Worm (Caenorhabditis elegans) whole organism, L4/young adult: ENCODE results near the gene tsp-14.
A peak's percentile ranks its signal among the peaks of the same experiment; 100 is the strongest.

ENCODE experiments used
- W03F9.2 ChIP-seq: fragments of 150-350 bp; optimal IDR thresholded peaks from 2 replicates; lab custom pipeline; 2014; ENCODE audit warnings: missing biosample characterization, missing genetic modification characterization
- dao-5 ChIP-seq: sonication (generic microtip); optimal IDR thresholded peaks from 2 replicates; lab custom pipeline; 2016; ENCODE audit warnings: missing genotype, missing genetic modification characterization, moderate library complexity, missing compliant biosample characterization
- him-1 ChIP-seq: sonication (generic microtip); optimal IDR thresholded peaks from 2 replicates; lab custom pipeline; 2016; ENCODE audit warnings: missing genotype, missing genetic modification reagents, missing genetic modification characterization, missing compliant biosample characterization

Gene tsp-14

DNA sequence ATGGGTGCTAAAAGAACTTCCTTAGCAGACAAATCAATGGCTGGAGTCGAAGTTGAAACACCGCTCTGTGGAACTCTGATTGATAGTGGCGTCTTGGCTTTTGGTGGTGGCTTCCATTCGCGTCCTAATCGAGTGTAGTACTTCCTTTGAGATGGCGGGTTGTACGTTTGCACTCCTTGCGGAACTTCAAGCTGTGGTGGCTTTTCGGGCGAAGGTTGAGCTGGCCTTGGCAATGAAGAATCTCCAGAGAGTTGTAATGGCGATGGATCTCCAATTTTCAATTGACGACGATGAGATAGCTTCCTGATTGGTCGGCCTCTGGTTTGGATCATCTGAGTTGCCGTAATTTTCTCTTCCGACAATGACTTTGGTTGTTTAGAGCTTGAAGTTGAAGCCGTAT is 36.1 kb downstream of the tsp-14 start:
- TF ChIP-seq dao-5 (tag; lab: Kevin White, UChicago) (no peak), him-1 (no peak), W03F9.2 (tag; lab: Kevin White, UChicago) (no peak)

DNA sequence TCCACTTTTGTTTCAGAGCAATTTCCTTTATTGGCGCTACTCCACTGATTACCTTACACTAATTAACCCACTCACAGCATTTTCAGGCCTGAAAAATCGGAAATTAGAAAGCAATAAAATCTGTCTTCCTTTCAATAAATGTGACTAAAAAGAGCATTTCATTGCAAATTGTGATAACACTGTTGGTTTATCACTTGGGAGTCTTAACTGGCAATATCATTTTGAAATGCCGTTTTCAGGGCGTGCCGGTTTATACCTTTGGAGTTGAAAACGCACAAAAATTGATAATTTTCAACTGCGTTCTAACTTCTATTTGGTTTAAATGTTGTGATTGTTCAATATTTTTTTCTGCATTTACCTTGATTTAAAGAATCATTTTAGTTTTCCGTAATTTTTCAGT is 54.5 kb downstream of the tsp-14 start, which contains the start of gene R08E3.1:
Gene R08E3.1 (plus strand): TSS at position 386 of the 400 bp plus-strand sequence.
- TF ChIP-seq him-1 (no peak), W03F9.2 (tag; lab: Kevin White, UChicago) (no peak), dao-5 (tag; lab: Kevin White, UChicago) (no peak)

DNA sequence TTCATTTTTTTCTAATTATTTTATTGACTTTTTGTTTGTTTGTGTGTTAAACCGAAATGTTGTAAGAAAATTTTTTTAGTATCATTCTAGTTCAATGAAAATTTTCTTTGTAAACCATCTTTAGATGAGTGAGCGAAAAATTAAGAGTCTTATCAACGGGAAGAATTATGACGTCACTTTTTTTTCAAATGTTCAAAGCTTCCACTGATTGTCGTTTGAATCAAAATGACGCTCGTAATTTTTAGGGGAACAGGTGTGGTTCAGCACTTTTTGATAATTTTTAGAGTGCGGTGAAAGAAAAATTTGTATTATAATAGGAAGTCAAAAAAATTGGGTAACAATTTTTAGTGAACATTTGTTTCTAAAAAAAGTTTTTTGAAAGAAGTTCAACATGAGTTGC is 55.2 kb downstream of the tsp-14 start:
- TF ChIP-seq W03F9.2 (tag; lab: Kevin White, UChicago) (no peak), dao-5 (tag; lab: Kevin White, UChicago) (no peak), him-1 (no peak)

DNA sequence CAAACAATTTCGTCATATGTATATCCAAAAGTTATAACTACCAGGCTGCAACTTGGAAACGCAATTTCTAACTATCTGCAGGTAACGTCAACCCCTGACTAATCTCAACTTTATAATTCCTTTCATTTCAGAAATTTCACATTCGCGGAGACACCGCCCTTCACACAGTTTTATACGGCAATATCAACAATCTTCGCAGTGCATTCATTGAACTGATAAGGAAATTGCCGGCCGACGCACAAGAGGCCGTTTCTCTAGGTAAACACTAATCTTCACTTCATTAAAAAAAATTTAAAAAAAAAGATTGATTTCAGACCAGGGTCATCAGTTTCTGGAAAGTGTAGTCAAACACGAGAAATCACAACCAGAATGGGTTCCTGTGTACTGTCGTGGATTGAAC is 57.9 kb downstream of the tsp-14 start:
- TF ChIP-seq him-1, result no peak
- no peak for TF ChIP-seq dao-5 (tag; lab: Kevin White, UChicago)
- no peak for TF ChIP-seq W03F9.2 (tag; lab: Kevin White, UChicago)

DNA sequence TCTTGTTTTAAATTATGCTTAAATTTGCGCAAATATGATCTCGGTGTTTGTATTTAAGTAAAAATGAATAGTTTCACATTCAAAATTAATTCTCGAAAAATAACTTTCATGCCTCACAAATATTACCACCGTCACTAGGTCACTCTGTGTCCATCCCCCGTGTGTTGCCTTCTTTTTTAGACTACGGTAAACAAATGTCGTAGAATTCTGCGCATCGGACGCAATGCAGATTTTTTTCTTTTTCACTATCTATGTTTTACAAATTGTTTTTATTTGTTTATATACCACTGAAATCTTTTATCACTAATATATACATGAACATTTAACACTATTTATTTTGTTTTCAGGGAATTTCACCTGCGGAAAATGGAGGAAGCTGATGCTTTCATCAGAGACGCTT is 58.5 kb downstream of the tsp-14 start, which contains the start of gene R08E3.3:
Gene R08E3.3 (plus strand): TSS at position 342 of the 400 bp plus-strand sequence.
- TF ChIP-seq W03F9.2 (tag; lab: Kevin White, UChicago) (peak; percentile 5), him-1 (no peak)
